Fruit fly (Drosophila melanogaster): Measurements from ENCODE around the gene CG31522.

Gene CG31522

dm6 chr3R:4402884-4403705 lies 59.6 kb downstream of the CG31522 start, which contains the start of gene lost (continued):
- TF ChIP-seq CG32006 (GFP tag; optimal IDR thresholded peaks at IDR 0.05) (no peak), dsx (GFP tag; optimal IDR thresholded peaks at IDR 0.05; ENCODE audit: poor library complexity, severe bottlenecking) (peak; percentile 49), CG31627 (GFP tag; optimal IDR thresholded peaks at IDR 0.05) (no peak), CG6792 (GFP tag; optimal IDR thresholded peaks at IDR 0.05) (no peak), Eip78C (GFP tag) (peak; percentile 65), Sox14 (GFP tag; optimal IDR thresholded peaks at IDR 0.05) (no peak), CG34406 (GFP tag; optimal IDR thresholded peaks at IDR 0.05) (no peak), Eip93F (GFP tag; optimal IDR thresholded peaks at IDR 0.05) (peak; percentile 15), Hr4 (GFP tag; optimal IDR thresholded peaks at IDR 0.05) (no peak)

dm6 chr3R:4401977-4402589 lies 60.6 kb downstream of the CG31522 start, which contains the start of gene CG9853:
TSS of gene CG9853 (minus strand) at chr3R:4402027.
- TF ChIP-seq CG11294 (GFP tag; IDR thresholded peaks at IDR 0.05): no peak
- TF ChIP-seq ss (GFP tag; optimal IDR thresholded peaks at IDR 0.05): no peak
- TF ChIP-seq Sox15 (GFP tag; optimal IDR thresholded peaks at IDR 0.05): no peak
- no peak for TF ChIP-seq acj6 (GFP tag; optimal IDR thresholded peaks at IDR 0.05)

dm6 chr3R:4400497-4400833 lies 62.2 kb downstream of the CG31522 start, which contains the start of gene CG14647:
TSS of gene CG14647 (plus strand) at chr3R:4400510.
- no peak for TF ChIP-seq CG6163 (GFP tag; IDR thresholded peaks at IDR 0.05)

- TF ChIP-seq Met (GFP tag; optimal IDR thresholded peaks at IDR 0.05) (peak; percentile 28), Ets21C (GFP tag; optimal IDR thresholded peaks at IDR 0.05) (peak; percentile 32), Smox (GFP tag; optimal IDR thresholded peaks at IDR 0.05) (no peak), Sox14 (GFP tag; optimal IDR thresholded peaks at IDR 0.05) (no peak), Eip93F (GFP tag; optimal IDR thresholded peaks at IDR 0.05) (no peak), achi (GFP tag; optimal IDR thresholded peaks at IDR 0.05) (peak; percentile 33), CG4318 (GFP tag; optimal IDR thresholded peaks at IDR 0.05) (peak; percentile 29), CG10631 (GFP tag; optimal IDR thresholded peaks at IDR 0.05) (peak; percentile 14), Sox15 (GFP tag; optimal IDR thresholded peaks at IDR 0.05) (peak; percentile 19), acj6 (GFP tag; optimal IDR thresholded peaks at IDR 0.05) (peak; percentile 45), pdm3 (GFP tag; optimal IDR thresholded peaks at IDR 0.05) (peak; percentile 40), Hr39 (GFP tag; optimal IDR thresholded peaks at IDR 0.05) (peak; percentile 30), Gug (GFP tag; IDR thresholded peaks at IDR 0.05) (no peak), CG16779 (tag; optimal IDR thresholded peaks at IDR 0.05) (no peak), Ets96B (tag; optimal IDR thresholded peaks at IDR 0.05) (peak; percentile 7), ss (GFP tag; optimal IDR thresholded peaks at IDR 0.05) (peak in 1 of 2 experiments; percentile 51), CG31627 (GFP tag; optimal IDR thresholded peaks at IDR 0.05) (peak; percentile 47), CG32006 (GFP tag; optimal IDR thresholded peaks at IDR 0.05) (peak; percentile 59), vri (GFP tag; optimal IDR thresholded peaks at IDR 0.05) (no peak), Eip78C (GFP tag) (peak; percentile 65), Hr4 (GFP tag; optimal IDR thresholded peaks at IDR 0.05) (peak; percentile 9), eg (GFP tag; IDR thresholded peaks at IDR 0.05) (peak; percentile 23; the same call in 1 of the 3 replicates), OdsH (GFP tag; optimal IDR thresholded peaks at IDR 0.05) (peak; percentile 37), CG3032 (tag; optimal IDR thresholded peaks at IDR 0.05) (peak; percentile 40), cyc (GFP tag; optimal IDR thresholded peaks at IDR 0.05) (peak; percentile 30), salr (GFP tag; optimal IDR thresholded peaks at IDR 0.05) (peak in 1 of 2 experiments; percentile 52), Blimp-1 (GFP tag; optimal IDR thresholded peaks at IDR 0.05) (peak; percentile 2), CG6163 (GFP tag; IDR thresholded peaks at IDR 0.05) (no peak), CG6792 (GFP tag; optimal IDR thresholded peaks at IDR 0.05) (no peak), CG8632 (GFP tag; optimal IDR thresholded peaks at IDR 0.05) (peak; percentile 7), fkh (GFP tag; optimal IDR thresholded peaks at IDR 0.05) (peak; percentile 66), CG8119 (GFP tag; IDR thresholded peaks at IDR 0.05) (no peak), esn (GFP tag; optimal IDR thresholded peaks at IDR 0.05) (peak; percentile 2), topi (GFP tag; optimal IDR thresholded peaks at IDR 0.05) (peak; percentile 5), Lpt (GFP tag; optimal IDR thresholded peaks at IDR 0.05) (peak; percentile 5)
Observed at dm6 chr3R:4399810-4400496, 62.7 kb downstream of the CG31522 start.
